Fruit fly (Drosophila melanogaster) S2 (cell line): ENCODE measurements around the gene Or85c.

Source experiments
- CG8478 ChIP-seq: fragments of >200 bp; optimal IDR thresholded peaks from 2 replicates; lab custom pipeline; 2018
- CTCF ChIP-seq, 2 experiments: fragments of >200 bp; optimal IDR thresholded peaks; 2 replicates each; lab custom pipeline; 2018

DNA sequence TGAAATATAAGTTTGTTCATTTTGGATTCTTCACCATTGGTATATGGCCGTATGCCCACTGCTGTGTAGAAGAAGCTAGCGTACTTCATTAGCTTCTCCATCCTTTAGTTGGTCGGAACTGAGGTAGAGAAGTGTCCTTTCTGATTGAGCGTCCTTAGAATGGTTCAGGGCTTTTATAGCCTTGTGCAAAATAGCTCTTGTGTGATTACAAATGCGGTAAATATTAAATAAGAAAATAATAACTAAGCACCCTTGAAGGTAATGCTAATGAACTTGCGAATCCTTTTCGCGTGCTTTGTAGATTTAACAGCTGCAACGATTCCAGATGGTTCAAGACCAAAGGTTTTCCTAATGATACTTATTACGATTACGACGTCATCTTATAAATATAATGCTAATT is 1.6 kb downstream of the Or85c start, which contains the start of gene Or85b:
- TF ChIP-seq CG8478 (lab: Kevin White, UChicago) (no peak), CTCF (optimal IDR thresholded peaks at IDR 0.05; lab: Kevin White, UChicago) (no peak)
